Worm (Caenorhabditis elegans): Measurements from ENCODE around the gene Y22D7AL.16.

DNA sequence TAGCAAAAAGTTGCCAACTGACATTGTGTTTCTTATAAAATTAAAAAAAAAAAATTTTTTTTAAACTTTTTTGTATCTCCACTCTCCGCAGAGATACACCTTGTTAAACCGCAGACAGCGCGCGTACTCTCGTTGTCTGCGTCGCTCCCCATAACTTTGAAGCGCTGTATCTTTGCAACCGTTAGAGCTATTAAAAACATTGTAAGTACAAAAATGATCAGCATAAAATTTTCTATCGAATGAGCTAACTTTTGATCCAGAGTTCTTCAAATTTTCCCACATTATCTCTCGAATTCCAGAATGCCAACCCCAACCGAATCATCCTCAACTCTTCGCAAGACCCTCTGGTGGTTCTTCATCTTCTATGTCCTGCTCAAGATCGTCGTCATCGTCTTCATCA lies 12.8 kb downstream of the Y22D7AL.16 start, which contains the start of gene Y22D7AL.1:
- TF ChIP-seq ztf-23 (GFP tag; IDR thresholded peaks at IDR 0.05) (no peak), ztf-29 (GFP tag; IDR thresholded peaks at IDR 0.05) (no peak), T22C8.4 (GFP tag; IDR thresholded peaks at IDR 0.05) (no peak), klf-2 (GFP tag; conservative IDR thresholded peaks at IDR 0.05) (no peak), ref-1 (GFP tag; conservative IDR thresholded peaks at IDR 0.05) (no peak), flt-1 (GFP tag; IDR thresholded peaks at IDR 0.05) (no peak), med-1 (GFP tag; optimal IDR thresholded peaks at IDR 0.05; ENCODE audit: insufficient read depth) (no peak), tab-1 (GFP tag; IDR thresholded peaks at IDR 0.05) (no peak), cog-1 (tag; optimal IDR thresholded peaks at IDR 0.05) (no peak)

Data from whole organism, midembryonic.